Worm (Caenorhabditis elegans): ENCODE measurements around the gene tmem-135.

DNA sequence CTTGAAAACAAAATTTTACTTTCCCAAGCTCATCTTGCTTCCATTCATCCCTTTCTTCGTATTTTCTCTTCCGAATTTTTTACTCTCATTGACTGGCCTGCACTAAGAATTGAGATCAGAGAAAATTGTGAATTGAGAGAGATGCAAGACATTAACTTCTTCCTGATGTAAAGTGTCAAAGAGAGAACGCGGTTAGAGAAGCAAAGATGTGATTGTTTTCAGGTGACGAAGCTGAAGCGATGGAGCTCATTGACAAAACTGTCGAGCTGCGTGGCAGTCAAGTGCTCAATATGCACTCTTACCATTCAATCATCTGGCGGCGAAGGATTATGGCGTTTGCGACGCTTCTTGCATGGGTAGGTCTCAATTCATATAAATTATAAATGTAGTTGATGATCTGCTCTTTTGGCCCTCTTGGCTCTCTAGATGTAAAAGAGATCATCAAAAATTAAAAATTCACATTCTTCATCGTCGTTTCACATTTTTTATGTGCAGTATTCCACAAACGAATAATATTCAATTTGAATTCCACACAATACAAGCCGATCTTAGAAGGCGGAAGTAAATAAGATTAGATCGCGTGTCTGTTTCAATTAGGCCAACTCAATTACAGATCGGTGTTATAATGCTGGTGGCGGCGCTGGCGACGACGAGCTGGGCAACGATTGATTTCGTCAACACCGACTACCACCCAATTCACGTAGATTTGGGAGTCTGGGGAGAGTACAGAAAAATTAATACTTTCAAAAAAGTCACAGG is 44.5 kb upstream of the tmem-135 start:
- TF ChIP-seq ama-1 (optimal IDR thresholded peaks at IDR 0.05) (no peak), unc-62 (GFP tag; optimal IDR thresholded peaks at IDR 0.05) (no peak), R02D3.7 (tag; optimal IDR thresholded peaks at IDR 0.05) (no peak), ztf-11 (tag; optimal IDR thresholded peaks at IDR 0.05) (no peak), mbf-1 (tag; optimal IDR thresholded peaks at IDR 0.05) (no peak), lin-39 (tag; optimal IDR thresholded peaks at IDR 0.05) (no peak), lsy-2 (tag; optimal IDR thresholded peaks at IDR 0.05) (no peak), dmd-4 (tag; optimal IDR thresholded peaks at IDR 0.05) (no peak), unc-39 (tag; optimal IDR thresholded peaks at IDR 0.05) (no peak), F13H6.1 (tag; optimal IDR thresholded peaks at IDR 0.05) (no peak), elt-3 (tag; optimal IDR thresholded peaks at IDR 0.05) (no peak)

All from whole organism, L2 larva.